Worm (Caenorhabditis elegans): Measurements from ENCODE around the gene puf-9.
A peak's percentile ranks its signal among the peaks of the same experiment; 100 is the strongest.

Gene puf-9

ce11 chrX:5817078-5817477 lies 24.3 kb upstream of the puf-9 start:
- TF ChIP-seq ama-1 (optimal IDR thresholded peaks at IDR 0.05), result no peak
- peak; percentile 70 for TF ChIP-seq unc-55 (GFP tag; optimal IDR thresholded peaks at IDR 0.05)
- no peak for TF ChIP-seq nhr-237 (tag; optimal IDR thresholded peaks at IDR 0.05)

ce11 chrX:5818176-5818575 lies 23.2 kb upstream of the puf-9 start:
- TF ChIP-seq nhr-129 (tag; optimal IDR thresholded peaks at IDR 0.05) (no peak), fos-1 (tag; optimal IDR thresholded peaks at IDR 0.05) (no peak), crh-2 (tag; optimal IDR thresholded peaks at IDR 0.05) (no peak), snpc-4 (tag; optimal IDR thresholded peaks at IDR 0.05) (no peak), R02D3.7 (tag; optimal IDR thresholded peaks at IDR 0.05) (no peak), F13H6.1 (tag; optimal IDR thresholded peaks at IDR 0.05) (peak; percentile 6), elt-3 (tag; optimal IDR thresholded peaks at IDR 0.05) (no peak), nhr-25 (tag; optimal IDR thresholded peaks at IDR 0.05) (no peak), gmeb-1 (tag; optimal IDR thresholded peaks at IDR 0.05) (no peak), nhr-12 (tag; optimal IDR thresholded peaks at IDR 0.05) (no peak), nhr-21 (tag; optimal IDR thresholded peaks at IDR 0.05) (peak; percentile 51)

ce11 chrX:5819702-5820470 lies 21.5 kb upstream of the puf-9 start:
- no peak for TF ChIP-seq sma-3 (GFP tag; optimal IDR thresholded peaks at IDR 0.05)
- peak in 1 of 2 experiments; percentile 8 for TF ChIP-seq mdl-1 (tag; optimal IDR thresholded peaks at IDR 0.05)
- TF ChIP-seq lsy-2 (tag; optimal IDR thresholded peaks at IDR 0.05), result peak in 1 of 2 experiments; percentile 35
- TF ChIP-seq zag-1 (tag; optimal IDR thresholded peaks at IDR 0.05), result peak; percentile 60
- TF ChIP-seq lin-13 (GFP tag; optimal IDR thresholded peaks at IDR 0.05), result no peak
- no peak for TF ChIP-seq gmeb-1 (tag; optimal IDR thresholded peaks at IDR 0.05)
- peak; percentile 7 for TF ChIP-seq nhr-6 (tag; optimal IDR thresholded peaks at IDR 0.05)
- TF ChIP-seq fos-1 (tag; optimal IDR thresholded peaks at IDR 0.05), result no peak
- peak; percentile 69 for TF ChIP-seq nhr-129 (tag; optimal IDR thresholded peaks at IDR 0.05)
- TF ChIP-seq Y55F3AM.14 (GFP tag; optimal IDR thresholded peaks at IDR 0.05), result peak; percentile 18
- TF ChIP-seq ztf-4 (tag; optimal IDR thresholded peaks at IDR 0.05), result no peak
- no peak for TF ChIP-seq crh-2 (tag; optimal IDR thresholded peaks at IDR 0.05)
- TF ChIP-seq peb-1 (tag; optimal IDR thresholded peaks at IDR 0.05), result no peak
- peak; percentile 81 for TF ChIP-seq F13H6.1 (tag; optimal IDR thresholded peaks at IDR 0.05)
- peak; percentile 57 for TF ChIP-seq unc-55 (GFP tag; optimal IDR thresholded peaks at IDR 0.05)
- TF ChIP-seq mab-5 (tag; optimal IDR thresholded peaks at IDR 0.05), result no peak
- TF ChIP-seq elt-1 (tag; optimal IDR thresholded peaks at IDR 0.05), result no peak
- peak; percentile 55 for TF ChIP-seq egl-27 (tag; optimal IDR thresholded peaks at IDR 0.05)
- TF ChIP-seq elt-3 (tag; optimal IDR thresholded peaks at IDR 0.05), result no peak
- no peak for TF ChIP-seq dmd-4 (tag; optimal IDR thresholded peaks at IDR 0.05)
- TF ChIP-seq nhr-10 (tag; optimal IDR thresholded peaks at IDR 0.05), result no peak
- TF ChIP-seq blmp-1 (tag; optimal IDR thresholded peaks at IDR 0.05; ENCODE audit: insufficient read depth), result no peak
- TF ChIP-seq skn-1 (tag; optimal IDR thresholded peaks at IDR 0.05), result no peak
- TF ChIP-seq sem-4 (tag; optimal IDR thresholded peaks at IDR 0.05), result no peak
- no peak for TF ChIP-seq nhr-25 (tag; optimal IDR thresholded peaks at IDR 0.05)
- no peak for TF ChIP-seq ZK546.5 (tag; optimal IDR thresholded peaks at IDR 0.05)
- TF ChIP-seq snpc-4 (tag; optimal IDR thresholded peaks at IDR 0.05), result no peak
- no peak for TF ChIP-seq lin-11 (tag; optimal IDR thresholded peaks at IDR 0.05)
- no peak for TF ChIP-seq R02D3.7 (tag; optimal IDR thresholded peaks at IDR 0.05)
- no peak for TF ChIP-seq aly-2 (tag; optimal IDR thresholded peaks at IDR 0.05)
- TF ChIP-seq nhr-12 (tag; optimal IDR thresholded peaks at IDR 0.05), result no peak
- TF ChIP-seq alr-1 (tag; optimal IDR thresholded peaks at IDR 0.05), result no peak
- TF ChIP-seq sma-9 (GFP tag; optimal IDR thresholded peaks at IDR 0.05), result peak; percentile 57
- no peak for TF ChIP-seq sma-9 (tag; optimal IDR thresholded peaks at IDR 0.05)
- TF ChIP-seq nhr-11 (tag; optimal IDR thresholded peaks at IDR 0.05), result no peak
- no peak for TF ChIP-seq nhr-21 (tag; optimal IDR thresholded peaks at IDR 0.05)
- no peak for TF ChIP-seq mbf-1 (tag; optimal IDR thresholded peaks at IDR 0.05)
- TF ChIP-seq ceh-82 (tag; optimal IDR thresholded peaks at IDR 0.05), result no peak
- TF ChIP-seq C34F6.9 (tag; optimal IDR thresholded peaks at IDR 0.05), result peak; percentile 42
